Fruit fly (Drosophila melanogaster) whole organism, embryonic: ENCODE measurements around the gene PK1-R.

Experiments
- CG10321 ChIP-seq: fragments of 200-800 bp; sonication (Bioruptor generic); IDR thresholded peaks from 2 replicates; pipeline ENCODE4 v1.3.6; 2022; ENCODE audit warnings: missing biosample characterization, missing genetic modification characterization
- CG10366 ChIP-seq: fragments of 200-800 bp; sonication (Bioruptor generic); IDR thresholded peaks from 2 replicates; pipeline ENCODE4 v1.3.6; 2022; ENCODE audit warnings: missing biosample characterization, missing genetic modification characterization
- CG11247 ChIP-seq: fragments of 200-800 bp; sonication (Bioruptor generic); IDR thresholded peaks from 2 replicates; pipeline ENCODE4 v1.3.6; 2022; ENCODE audit warnings: missing biosample characterization, missing genetic modification characterization
- CG12155 ChIP-seq: fragments of 200-800 bp; sonication (Bioruptor generic); optimal IDR thresholded peaks from 3 replicates; lab custom pipeline; 2016; ENCODE audit warnings: missing biosample characterization, missing genetic modification characterization
- CG12769 ChIP-seq: fragments of 200-800 bp; sonication (Bioruptor generic); optimal IDR thresholded peaks from 2 replicates; lab custom pipeline; 2019; ENCODE audit warnings: missing biosample characterization, mild to moderate bottlenecking, missing genetic modification characterization, moderate library complexity
- CG13624 ChIP-seq: fragments of 200-800 bp; sonication (Bioruptor generic); optimal IDR thresholded peaks from 2 replicates; lab custom pipeline; 2016; ENCODE audit warnings: missing biosample characterization, missing genetic modification characterization
- CG13894 ChIP-seq: fragments of 200-800 bp; sonication (Bioruptor generic); optimal IDR thresholded peaks from 3 replicates; lab custom pipeline; 2018; ENCODE audit warnings: missing biosample characterization, mild to moderate bottlenecking, missing genetic modification characterization, moderate library complexity
- CG14441 ChIP-seq: fragments of 200-800 bp; sonication (Bioruptor generic); IDR thresholded peaks from 2 replicates; pipeline ENCODE4 v1.3.6; 2022; ENCODE audit warnings: missing biosample characterization, missing genetic modification characterization
- CG14710 ChIP-seq: fragments of 200-800 bp; sonication (Bioruptor generic); optimal IDR thresholded peaks from 3 replicates; lab custom pipeline; 2019; ENCODE audit warnings: missing biosample characterization, mild to moderate bottlenecking, missing genetic modification characterization, moderate library complexity
- CG15011 ChIP-seq: fragments of 200-800 bp; sonication (Bioruptor generic); optimal IDR thresholded peaks from 3 replicates; lab custom pipeline; 2018; ENCODE audit warnings: missing biosample characterization, mild to moderate bottlenecking, missing genetic modification characterization
- CG16779 ChIP-seq: fragments of 200-800 bp; sonication (Bioruptor generic); IDR thresholded peaks from 2 replicates; pipeline ENCODE4 v1.3.6; 2022; ENCODE audit warnings: missing biosample characterization, missing genetic modification characterization
- CG17361 ChIP-seq: fragments of 200-800 bp; sonication (Bioruptor generic); IDR thresholded peaks from 3 replicates; pipeline ENCODE4 v1.3.6; 2022; ENCODE audit warnings: missing biosample characterization, missing genetic modification characterization
- CG18262 ChIP-seq: fragments of 200-800 bp; optimal IDR thresholded peaks from 3 replicates; lab custom pipeline; 2019; ENCODE audit warnings: missing biosample characterization, mild to moderate bottlenecking, missing genetic modification characterization, moderate library complexity
- CG2129 ChIP-seq: fragments of 200-800 bp; sonication (Bioruptor generic); IDR thresholded peaks from 2 replicates; pipeline ENCODE4 v1.3.6; 2022; ENCODE audit warnings: missing biosample characterization, missing genetic modification characterization; ENCODE audit not compliant: partially characterized antibody
- CG3163 ChIP-seq: fragments of 200-800 bp; sonication (Bioruptor generic); optimal IDR thresholded peaks from 3 replicates; lab custom pipeline; 2016; ENCODE audit warnings: missing biosample characterization, missing genetic modification characterization
- CG34376 ChIP-seq: fragments of 200-800 bp; sonication (Bioruptor generic); optimal IDR thresholded peaks from 2 replicates; lab custom pipeline; 2018; ENCODE audit warnings: missing biosample characterization, mild to moderate bottlenecking, missing genetic modification characterization
- CG3995 ChIP-seq: fragments of 200-800 bp; sonication (Bioruptor generic); optimal IDR thresholded peaks from 3 replicates; lab custom pipeline; 2016; ENCODE audit warnings: missing biosample characterization, missing genetic modification characterization
- CG4820 ChIP-seq: fragments of 200-800 bp; sonication (Bioruptor generic); optimal IDR thresholded peaks from 3 replicates; lab custom pipeline; 2016; ENCODE audit warnings: missing biosample characterization, missing genetic modification characterization
- CG6654 ChIP-seq: fragments of 200-800 bp; sonication (Bioruptor generic); optimal IDR thresholded peaks from 2 replicates; lab custom pipeline; 2017; ENCODE audit warnings: missing biosample characterization, mild to moderate bottlenecking, missing genetic modification characterization
- Eip74EF ChIP-seq, 2 experiments: fragments of 200-800 bp in 1 of 2; fragments of >200 bp in 1 of 2; sonication (Bioruptor generic) in 1 of 2; optimal IDR thresholded peaks; 2 replicates each; lab custom pipeline; 2017 to 2019; ENCODE audit warnings: missing biosample characterization in 2 of 2, missing genetic modification characterization in 2 of 2, mild to moderate bottlenecking in 1 of 2, moderate library complexity in 1 of 2
- Hmr ChIP-seq: fragments of 200-800 bp; sonication (Bioruptor generic); optimal IDR thresholded peaks from 3 replicates; lab custom pipeline; 2017; ENCODE audit warnings: mild to moderate bottlenecking, missing biosample characterization, missing genetic modification reagents, missing genetic modification characterization
- MESR4 ChIP-seq: fragments of 200-800 bp; sonication (Bioruptor generic); optimal IDR thresholded peaks from 2 replicates; lab custom pipeline; 2018; ENCODE audit warnings: missing biosample characterization, mild to moderate bottlenecking, missing genetic modification characterization, moderate library complexity
- NK7.1 ChIP-seq: fragments of 200-800 bp; sonication (Bioruptor generic); optimal IDR thresholded peaks from 3 replicates; lab custom pipeline; 2016; ENCODE audit warnings: missing biosample characterization, missing genetic modification characterization
- Nf-YA ChIP-seq: fragments of 200-800 bp; sonication (Bioruptor generic); IDR thresholded peaks from 2 replicates; pipeline ENCODE4 v1.3.6; 2022; ENCODE audit warnings: missing biosample characterization, missing genetic modification characterization
- Rfx ChIP-seq: fragments of 200-800 bp; sonication (Bioruptor generic); IDR thresholded peaks from 2 replicates; pipeline ENCODE4 v1.3.6; 2022; ENCODE audit warnings: missing biosample characterization, missing genetic modification characterization
- Taf1 ChIP-seq: fragments of 200-800 bp; sonication (Bioruptor generic); IDR thresholded peaks from 2 replicates; pipeline ENCODE4 v1.3.6; 2022; ENCODE audit warnings: missing biosample characterization, missing genetic modification characterization
- Tbp ChIP-seq: fragments of >200 bp; optimal IDR thresholded peaks from 2 replicates; lab custom pipeline; 2018; ENCODE audit warnings: missing biosample characterization, missing genetic modification characterization
- bab2 ChIP-seq: fragments of 200-800 bp; sonication (Bioruptor generic); optimal IDR thresholded peaks from 2 replicates; lab custom pipeline; 2016; ENCODE audit warnings: missing biosample characterization, missing genetic modification characterization
- cad ChIP-seq: fragments of >200 bp; optimal IDR thresholded peaks from 2 replicates; lab custom pipeline; 2017; ENCODE audit warnings: missing biosample characterization, missing genetic modification characterization
- ci ChIP-seq: fragments of 200-800 bp; sonication (Bioruptor generic); IDR thresholded peaks from 3 replicates; pipeline ENCODE4 v1.3.6; 2022; ENCODE audit warnings: missing biosample characterization, missing genetic modification characterization
- dmrt99B ChIP-seq: fragments of 200-800 bp; sonication (Bioruptor generic); optimal IDR thresholded peaks from 2 replicates; lab custom pipeline; 2018; ENCODE audit warnings: missing biosample characterization, mild to moderate bottlenecking, missing genetic modification characterization, moderate library complexity
- dpn ChIP-seq, 2 experiments: fragments of 200-800 bp; sonication (Bioruptor generic); optimal IDR thresholded peaks; 3 replicates each; lab custom pipeline; 2016; ENCODE audit warnings: missing biosample characterization in 2 of 2, missing genetic modification characterization in 2 of 2
- eve ChIP-seq, 2 experiments: fragments of >200 bp; optimal IDR thresholded peaks; 2 replicates each; lab custom pipeline; 2017; ENCODE audit warnings: missing biosample characterization in 2 of 2, missing genetic modification characterization in 2 of 2
- gro ChIP-seq: fragments of 200-800 bp; sonication (Bioruptor generic); optimal IDR thresholded peaks from 2 replicates; lab custom pipeline; 2016; ENCODE audit warnings: missing biosample characterization, missing genetic modification characterization
- jumu ChIP-seq: fragments of 200-800 bp; sonication (Bioruptor generic); optimal IDR thresholded peaks from 3 replicates; lab custom pipeline; 2016; ENCODE audit warnings: missing biosample characterization, missing genetic modification characterization
- lola ChIP-seq, 3 experiments: fragments of >200 bp in 2 of 3; fragments of 200-800 bp in 1 of 3; sonication (Bioruptor generic) in 1 of 3; optimal IDR thresholded peaks; 2 replicates each; lab custom pipeline; 2017 to 2019; ENCODE audit warnings: missing biosample characterization in 3 of 3, missing genetic modification characterization in 3 of 3, mild to moderate bottlenecking in 1 of 3, moderate library complexity in 1 of 3
- sd ChIP-seq: fragments of 200-800 bp; sonication (Bioruptor generic); optimal IDR thresholded peaks from 3 replicates; lab custom pipeline; 2018; ENCODE audit warnings: missing biosample characterization, mild to moderate bottlenecking, missing genetic modification characterization, moderate library complexity
- sens ChIP-seq: fragments of 200-800 bp; sonication (Bioruptor generic); peaks from one replicate; lab custom pipeline; 2016; ENCODE audit warnings: missing biosample characterization, missing genetic modification characterization
- sens-2 ChIP-seq: fragments of 200-800 bp; sonication (Bioruptor generic); IDR thresholded peaks from 2 replicates; pipeline ENCODE4 v1.3.6; 2022; ENCODE audit warnings: missing biosample characterization, missing genetic modification characterization
- stc ChIP-seq: fragments of 200-800 bp; sonication (Bioruptor generic); IDR thresholded peaks from 2 replicates; pipeline ENCODE4 v1.3.6; 2022; ENCODE audit warnings: missing biosample characterization, missing genetic modification characterization
- sug ChIP-seq: fragments of 200-800 bp; optimal IDR thresholded peaks from 2 replicates; lab custom pipeline; 2019; ENCODE audit warnings: missing biosample characterization, mild to moderate bottlenecking, missing genetic modification characterization, moderate library complexity
- tio ChIP-seq: fragments of 200-800 bp; sonication (Bioruptor generic); optimal IDR thresholded peaks from 2 replicates; lab custom pipeline; 2017; ENCODE audit warnings: missing biosample characterization, missing genetic modification characterization, inconsistent platforms
- tna ChIP-seq: fragments of 200-800 bp; sonication (Bioruptor generic); IDR thresholded peaks from 2 replicates; pipeline ENCODE4 v1.3.6; 2022; ENCODE audit warnings: missing biosample characterization, missing genetic modification characterization; ENCODE audit not compliant: partially characterized antibody

The PK1-R gene

dm6 chr3R:14064158-14064969, 38.6 kb downstream of the PK1-R start (continued):
- TF ChIP-seq CG3163 (GFP tag; lab: Kevin White, UChicago) (peak; percentile 75), CG16779 (no peak), Eip74EF (GFP tag; optimal IDR thresholded peaks at IDR 0.05; lab: Kevin White, UChicago) (peak in 1 of 2 experiments; percentile 14), jumu (no peak), Rfx (GFP tag; lab: Robert Waterston, UW) (peak; percentile 23; the same call in 1 of the 2 replicates), sd (tag; lab: Kevin White, UChicago) (peak; percentile 75), Taf1 (GFP tag; lab: Robert Waterston, UW) (no peak), ci (GFP tag; lab: Robert Waterston, UW) (0 out of 3 replicates have a peak, but pooled peaks have one; percentile 19), NK7.1 (no peak)

- TF ChIP-seq CG13894: peak; percentile 96
- peak in 1 of 2 experiments; percentile 15 for TF ChIP-seq eve (GFP tag; optimal IDR thresholded peaks at IDR 0.05; lab: Kevin White, UChicago)
- TF ChIP-seq dpn (GFP tag; optimal IDR thresholded peaks at IDR 0.05; lab: Kevin White, UChicago): no peak
- peak; percentile 77 for TF ChIP-seq sd (tag; lab: Kevin White, UChicago)
- TF ChIP-seq tio (GFP tag; lab: Kevin White, UChicago): no peak
- no peak for TF ChIP-seq Hmr (GFP tag; lab: Kevin White, UChicago)
- peak; percentile 70 for TF ChIP-seq CG12769 (tag; lab: Kevin White, UChicago)
- TF ChIP-seq CG13624 (GFP tag; lab: Kevin White, UChicago): peak; percentile 44
- TF ChIP-seq, all 482 proteins: peak for 5
Observed at dm6 chr3R:14062869-14063543, 39.9 kb downstream of the PK1-R start.

- TF ChIP-seq CG6654 (GFP tag; lab: Kevin White, UChicago): no peak
- peak; percentile 15 for TF ChIP-seq CG12155 (GFP tag; lab: Kevin White, UChicago)
- TF ChIP-seq CG3995 (GFP tag; lab: Kevin White, UChicago): no peak
- no peak; the same call in none of the 3 replicates for TF ChIP-seq CG17361 (GFP tag; lab: Robert Waterston, UW)
- TF ChIP-seq Nf-YA (GFP tag; lab: Robert Waterston, UW): no peak
- TF ChIP-seq CG11247 (GFP tag; lab: Robert Waterston, UW): no peak
- no peak for TF ChIP-seq stc
- TF ChIP-seq tna (GFP tag; lab: Robert Waterston, UW): no peak
- peak; percentile 11; the same call in 1 of the 2 replicates for TF ChIP-seq CG14441
- no peak for TF ChIP-seq CG2129 (GFP tag; lab: Robert Waterston, UW)
- no peak for TF ChIP-seq cad (GFP tag; lab: Kevin White, UChicago)
- peak; percentile 85 for TF ChIP-seq sens
- peak; percentile 88 for TF ChIP-seq CG34376
- TF ChIP-seq gro (GFP tag; lab: Kevin White, UChicago): no peak
- TF ChIP-seq bab2 (GFP tag; lab: Kevin White, UChicago): no peak
- TF ChIP-seq CG4820 (GFP tag; lab: Kevin White, UChicago): peak; percentile 39
- peak; percentile 74 for TF ChIP-seq sug
- no peak for TF ChIP-seq sens-2 (GFP tag; lab: Robert Waterston, UW)
- TF ChIP-seq CG15011: no peak
- no peak for TF ChIP-seq CG10366 (GFP tag; lab: Robert Waterston, UW)
- no peak for TF ChIP-seq CG14710 (tag; lab: Kevin White, UChicago)
- no peak for TF ChIP-seq MESR4
- TF ChIP-seq Tbp (GFP tag; lab: Kevin White, UChicago): no peak
- TF ChIP-seq CG18262 (tag; lab: Kevin White, UChicago): peak; percentile 54
- peak; percentile 28 for TF ChIP-seq Hmr (GFP tag; lab: Kevin White, UChicago)
- TF ChIP-seq lola (GFP tag; optimal IDR thresholded peaks at IDR 0.05; lab: Kevin White, UChicago): peak in 1 of 3 experiments; percentile 0
- no peak for TF ChIP-seq CG10321 (GFP tag; lab: Robert Waterston, UW)
- peak; percentile 46 for TF ChIP-seq dmrt99B (tag; lab: Kevin White, UChicago)
Observed at dm6 chr3R:14061988-14062868, 40.7 kb downstream of the PK1-R start.
